Fruit fly (Drosophila melanogaster) whole organism, embryonic: ENCODE data around the gene CG46397.

Experiments
- Blimp-1 ChIP-seq: fragments of 200-800 bp; sonication (Bioruptor generic); optimal IDR thresholded peaks from 3 replicates; lab custom pipeline; 2018; ENCODE audit warnings: missing biosample characterization, missing genetic modification characterization, mild to moderate bottlenecking, moderate library complexity, missing genetic modification reagents
- C15 ChIP-seq: fragments of 200-800 bp; sonication (Bioruptor generic); IDR thresholded peaks from 3 replicates; pipeline ENCODE4 v1.3.6; 2022; ENCODE audit warnings: missing biosample characterization, missing genetic modification characterization
- CG10267 ChIP-seq: fragments of 200-800 bp; sonication (Bioruptor generic); optimal IDR thresholded peaks from 2 replicates; lab custom pipeline; 2018; ENCODE audit warnings: missing biosample characterization, mild to moderate bottlenecking, missing genetic modification characterization, moderate library complexity
- CG12104 ChIP-seq: fragments of 200-800 bp; sonication (Bioruptor generic); optimal IDR thresholded peaks from 3 replicates; lab custom pipeline; 2016; ENCODE audit warnings: missing biosample characterization, missing genetic modification characterization
- CG15073 ChIP-seq: fragments of 200-800 bp; sonication (Bioruptor generic); optimal IDR thresholded peaks from 2 replicates; lab custom pipeline; 2016; ENCODE audit warnings: missing biosample characterization, missing genetic modification characterization
- CG15696 ChIP-seq: fragments of 200-800 bp; sonication (Bioruptor generic); optimal IDR thresholded peaks from 2 replicates; lab custom pipeline; 2019; ENCODE audit warnings: missing biosample characterization, mild to moderate bottlenecking, missing genetic modification characterization, moderate library complexity
- CG2129 ChIP-seq: fragments of 200-800 bp; sonication (Bioruptor generic); IDR thresholded peaks from 2 replicates; pipeline ENCODE4 v1.3.6; 2022; ENCODE audit warnings: missing biosample characterization, missing genetic modification characterization; ENCODE audit not compliant: partially characterized antibody
- CG2889 ChIP-seq: fragments of 200-800 bp; sonication (Bioruptor generic); IDR thresholded peaks from 3 replicates; pipeline ENCODE4 v1.3.6; 2022; ENCODE audit warnings: missing biosample characterization, missing genetic modification characterization
- CG32772 ChIP-seq: fragments of 200-800 bp; sonication (Bioruptor generic); IDR thresholded peaks from 2 replicates; pipeline ENCODE4 v1.3.6; 2022; ENCODE audit warnings: missing biosample characterization, missing genetic modification characterization
- CG34376 ChIP-seq: fragments of 200-800 bp; sonication (Bioruptor generic); optimal IDR thresholded peaks from 2 replicates; lab custom pipeline; 2018; ENCODE audit warnings: missing biosample characterization, mild to moderate bottlenecking, missing genetic modification characterization
- CG3838 ChIP-seq: fragments of 200-800 bp; sonication (Bioruptor generic); optimal IDR thresholded peaks from 3 replicates; lab custom pipeline; 2016; ENCODE audit warnings: missing biosample characterization, missing genetic modification characterization
- CG4282 ChIP-seq: fragments of 200-800 bp; sonication (Bioruptor generic); optimal IDR thresholded peaks from 2 replicates; lab custom pipeline; 2016; ENCODE audit warnings: missing biosample characterization, missing genetic modification characterization
- CG4424 ChIP-seq: fragments of 200-800 bp; sonication (Bioruptor generic); optimal IDR thresholded peaks from 3 replicates; lab custom pipeline; 2016; ENCODE audit warnings: missing biosample characterization, missing genetic modification characterization
- CG4820 ChIP-seq: fragments of 200-800 bp; sonication (Bioruptor generic); optimal IDR thresholded peaks from 3 replicates; lab custom pipeline; 2016; ENCODE audit warnings: missing biosample characterization, missing genetic modification characterization
- CG8281 ChIP-seq: fragments of 200-800 bp; sonication (Bioruptor generic); optimal IDR thresholded peaks from 2 replicates; lab custom pipeline; 2018; ENCODE audit warnings: missing biosample characterization, mild to moderate bottlenecking, missing genetic modification characterization, moderate library complexity
- CG8478 ChIP-seq: fragments of >200 bp; optimal IDR thresholded peaks from 2 replicates; lab custom pipeline; 2018
- CG9437 ChIP-seq: fragments of 200-800 bp; sonication (Bioruptor generic); optimal IDR thresholded peaks from 2 replicates; lab custom pipeline; 2018; ENCODE audit warnings: missing biosample characterization, mild to moderate bottlenecking, missing genetic modification characterization
- CG9727 ChIP-seq: fragments of 200-800 bp; sonication (Bioruptor generic); optimal IDR thresholded peaks from 3 replicates; lab custom pipeline; 2017; ENCODE audit warnings: missing biosample characterization, mild to moderate bottlenecking, missing genetic modification characterization
- Dip2 ChIP-seq: fragments of 200-800 bp; sonication (Bioruptor generic); IDR thresholded peaks from 2 replicates; pipeline ENCODE4 v1.3.6; 2022; ENCODE audit warnings: missing biosample characterization, missing genetic modification characterization
- Dip3 ChIP-seq: fragments of 200-800 bp; sonication (Bioruptor generic); optimal IDR thresholded peaks from 3 replicates; lab custom pipeline; 2016; ENCODE audit warnings: missing biosample characterization, missing genetic modification characterization
- Doc3 ChIP-seq: fragments of 200-800 bp; sonication (Bioruptor generic); IDR thresholded peaks from 3 replicates; pipeline ENCODE4 v1.3.6; 2022; ENCODE audit warnings: missing biosample characterization, missing genetic modification characterization; ENCODE audit not compliant: partially characterized antibody
- Dref ChIP-seq: fragments of 200-800 bp; sonication (Bioruptor generic); IDR thresholded peaks from 2 replicates; pipeline ENCODE4 v1.3.6; 2022; ENCODE audit warnings: missing biosample characterization, missing genetic modification characterization
- Drgx ChIP-seq: fragments of 200-800 bp; sonication (Bioruptor generic); IDR thresholded peaks from 2 replicates; pipeline ENCODE4 v1.3.6; 2022; ENCODE audit warnings: missing biosample characterization, missing genetic modification characterization
- Ets65A ChIP-seq: fragments of 200-800 bp; sonication (Bioruptor generic); peaks from one replicate; lab custom pipeline; 2016; ENCODE audit warnings: missing biosample characterization, missing genetic modification characterization
- Jarid2 ChIP-seq: fragments of 200-800 bp; sonication (Bioruptor generic); optimal IDR thresholded peaks from 3 replicates; lab custom pipeline; 2017; ENCODE audit warnings: mild to moderate bottlenecking, missing biosample characterization, missing genetic modification reagents, missing genetic modification characterization
- Mad ChIP-seq: fragments of 200-800 bp; sonication (Bioruptor generic); optimal IDR thresholded peaks from 2 replicates; lab custom pipeline; 2016; ENCODE audit warnings: missing biosample characterization, missing genetic modification characterization
- Med ChIP-seq: fragments of 200-800 bp; sonication (Bioruptor generic); peaks from one replicate; lab custom pipeline; 2016; ENCODE audit warnings: missing biosample characterization, missing genetic modification characterization, mild to moderate bottlenecking, inconsistent platforms, moderate library complexity
- Meics ChIP-seq: fragments of 200-800 bp; sonication (Bioruptor generic); optimal IDR thresholded peaks from 2 replicates; lab custom pipeline; 2017; ENCODE audit warnings: missing biosample characterization, mild to moderate bottlenecking, missing genetic modification characterization
- Xrp1 ChIP-seq: fragments of 200-800 bp; sonication (Bioruptor generic); IDR thresholded peaks from 2 replicates; pipeline ENCODE4 v1.3.6; 2022; ENCODE audit warnings: missing biosample characterization, missing genetic modification characterization
- aop ChIP-seq: fragments of 200-800 bp; sonication (Bioruptor generic); IDR thresholded peaks from 2 replicates; pipeline ENCODE4 v1.3.6; 2022; ENCODE audit warnings: missing biosample characterization, missing genetic modification characterization
- chinmo ChIP-seq: fragments of 200-800 bp; sonication (Bioruptor generic); IDR thresholded peaks from 4 replicates; pipeline ENCODE4 v1.3.6; 2022; ENCODE audit warnings: missing biosample characterization, missing genetic modification characterization; ENCODE audit not compliant: partially characterized antibody
- dmrt11E ChIP-seq: fragments of 200-800 bp; sonication (Bioruptor generic); optimal IDR thresholded peaks from 3 replicates; lab custom pipeline; 2018; ENCODE audit warnings: missing biosample characterization, mild to moderate bottlenecking, missing genetic modification characterization, moderate library complexity
- dmrt99B ChIP-seq: fragments of 200-800 bp; sonication (Bioruptor generic); optimal IDR thresholded peaks from 2 replicates; lab custom pipeline; 2018; ENCODE audit warnings: missing biosample characterization, mild to moderate bottlenecking, missing genetic modification characterization, moderate library complexity
- exex ChIP-seq: fragments of 200-800 bp; sonication (Bioruptor generic); optimal IDR thresholded peaks from 4 replicates; lab custom pipeline; 2018; ENCODE audit warnings: missing biosample characterization, mild to moderate bottlenecking, missing genetic modification characterization, moderate library complexity
- gce ChIP-seq: fragments of 200-800 bp; sonication (Bioruptor generic); IDR thresholded peaks from 3 replicates; pipeline ENCODE4 v1.3.6; 2022; ENCODE audit warnings: missing biosample characterization, missing genetic modification characterization
- grn ChIP-seq: fragments of 200-800 bp; sonication (Bioruptor generic); optimal IDR thresholded peaks from 3 replicates; lab custom pipeline; 2017; ENCODE audit warnings: missing biosample characterization, missing genetic modification characterization
- her ChIP-seq: fragments of 200-800 bp; sonication (Bioruptor generic); optimal IDR thresholded peaks from 2 replicates; lab custom pipeline; 2016; ENCODE audit warnings: missing biosample characterization, missing genetic modification characterization
- lab ChIP-seq: fragments of 200-800 bp; sonication (Bioruptor generic); optimal IDR thresholded peaks from 3 replicates; lab custom pipeline; 2017; ENCODE audit warnings: missing biosample characterization, missing genetic modification characterization, mild to moderate bottlenecking, moderate library complexity, missing genetic modification reagents
- nerfin-1 ChIP-seq: fragments of 200-800 bp; sonication (Bioruptor generic); optimal IDR thresholded peaks from 3 replicates; lab custom pipeline; 2019; ENCODE audit warnings: missing biosample characterization, mild to moderate bottlenecking, missing genetic modification characterization, moderate library complexity
- nmo ChIP-seq: fragments of 200-800 bp; sonication (Bioruptor generic); optimal IDR thresholded peaks from 2 replicates; lab custom pipeline; 2018; ENCODE audit warnings: missing biosample characterization, mild to moderate bottlenecking, missing genetic modification characterization, moderate library complexity
- phol ChIP-seq: fragments of 200-800 bp; sonication (Bioruptor generic); optimal IDR thresholded peaks from 3 replicates; lab custom pipeline; 2018; ENCODE audit warnings: missing biosample characterization, mild to moderate bottlenecking, missing genetic modification characterization, moderate library complexity
- row ChIP-seq: fragments of 200-800 bp; sonication (Bioruptor generic); IDR thresholded peaks from 3 replicates; pipeline ENCODE4 v1.3.6; 2022; ENCODE audit warnings: missing biosample characterization, missing genetic modification characterization
- sens ChIP-seq: fragments of 200-800 bp; sonication (Bioruptor generic); peaks from one replicate; lab custom pipeline; 2016; ENCODE audit warnings: missing biosample characterization, missing genetic modification characterization
- sens-2 ChIP-seq: fragments of 200-800 bp; sonication (Bioruptor generic); IDR thresholded peaks from 2 replicates; pipeline ENCODE4 v1.3.6; 2022; ENCODE audit warnings: missing biosample characterization, missing genetic modification characterization
- slbo ChIP-seq: fragments of 200-800 bp; sonication (Bioruptor generic); IDR thresholded peaks from 2 replicates; pipeline ENCODE4 v1.3.6; 2022; ENCODE audit warnings: missing biosample characterization, missing genetic modification characterization
- sr ChIP-seq: fragments of 200-800 bp; sonication (Bioruptor generic); IDR thresholded peaks from 3 replicates; pipeline ENCODE4 v1.3.6; 2022; ENCODE audit warnings: missing biosample characterization, missing genetic modification characterization
- vnd ChIP-seq: fragments of 200-800 bp; sonication (Bioruptor generic); IDR thresholded peaks from 3 replicates; pipeline ENCODE4 v1.3.6; 2022; ENCODE audit warnings: missing biosample characterization, missing genetic modification characterization; ENCODE audit not compliant: partially characterized antibody

The CG46397 gene

DNA sequence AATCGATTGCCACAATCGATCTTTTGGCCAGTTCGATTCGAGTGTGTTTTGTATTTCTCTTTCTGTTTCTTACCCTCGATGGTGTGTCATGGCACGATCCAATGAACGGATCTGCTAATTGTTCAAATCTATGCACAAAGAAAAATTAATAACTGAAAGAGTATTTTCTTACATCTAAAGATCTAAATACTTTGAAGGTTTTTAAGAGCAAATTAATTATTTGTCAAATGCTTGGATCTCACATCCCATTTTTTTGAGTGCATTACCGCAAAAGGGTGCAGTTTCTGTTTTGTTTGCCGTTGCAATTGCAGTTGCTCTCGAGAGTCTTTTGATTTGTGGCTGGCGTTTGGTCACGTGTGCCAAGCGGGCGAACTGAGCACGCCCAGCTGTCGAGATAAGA lies 25.1 kb upstream of the CG46397 start:
- TF ChIP-seq Drgx (GFP tag; lab: Robert Waterston, UW) (peak; percentile 54; the same call in 1 of the 2 replicates), Dip2 (GFP tag; lab: Robert Waterston, UW) (no peak), Ets65A (peak; percentile 5)

- peak; percentile 25 for TF ChIP-seq nmo
- TF ChIP-seq CG15696 (tag; lab: Kevin White, UChicago), result peak; percentile 21
- TF ChIP-seq Blimp-1 (GFP tag; lab: Kevin White, UChicago), result peak; percentile 37
- TF ChIP-seq Dip3 (GFP tag; lab: Kevin White, UChicago), result no peak
- no peak for TF ChIP-seq Dref (GFP tag; lab: Robert Waterston, UW)
- TF ChIP-seq Drgx (GFP tag; lab: Robert Waterston, UW), result peak; percentile 50
- TF ChIP-seq CG8478 (lab: Kevin White, UChicago), result no peak
- TF ChIP-seq Xrp1 (GFP tag; lab: Robert Waterston, UW), result 0 out of 2 replicates have a peak, but pooled peaks have one; percentile 16
- TF ChIP-seq row (GFP tag; lab: Robert Waterston, UW), result 0 out of 3 replicates have a peak, but pooled peaks have one; percentile 7
- peak; percentile 12 for TF ChIP-seq CG9727
- peak; percentile 10 for TF ChIP-seq phol (tag; lab: Kevin White, UChicago)
- TF ChIP-seq, all 482 proteins: peak for 8
Observed at dm6 chr2L:8923405-8923804, 23.7 kb upstream of the CG46397 start.

dm6 chr2L:8931176-8931575 lies 15.9 kb upstream of the CG46397 start:
- TF ChIP-seq CG4424 (GFP tag; lab: Kevin White, UChicago) (no peak), sr (GFP tag; lab: Robert Waterston, UW) (0 out of 3 replicates have a peak, but pooled peaks have one; percentile 41), nerfin-1 (tag; lab: Kevin White, UChicago) (no peak), dmrt11E (tag; lab: Kevin White, UChicago) (no peak), chinmo (GFP tag; lab: Robert Waterston, UW) (no peak), CG9437 (GFP tag; lab: Kevin White, UChicago) (peak; percentile 78), Meics (GFP tag; lab: Kevin White, UChicago) (peak; percentile 75), CG4282 (GFP tag; lab: Kevin White, UChicago) (no peak), phol (tag; lab: Kevin White, UChicago) (no peak), CG3838 (GFP tag; lab: Kevin White, UChicago) (no peak), her (GFP tag; lab: Kevin White, UChicago) (no peak), aop (GFP tag; lab: Robert Waterston, UW) (no peak), C15 (GFP tag; lab: Robert Waterston, UW) (no peak), sens-2 (GFP tag; lab: Robert Waterston, UW) (no peak), sens (GFP tag; lab: Kevin White, UChicago) (peak; percentile 9), Mad (no peak), CG10267 (no peak), CG4820 (GFP tag; lab: Kevin White, UChicago) (no peak)

DNA sequence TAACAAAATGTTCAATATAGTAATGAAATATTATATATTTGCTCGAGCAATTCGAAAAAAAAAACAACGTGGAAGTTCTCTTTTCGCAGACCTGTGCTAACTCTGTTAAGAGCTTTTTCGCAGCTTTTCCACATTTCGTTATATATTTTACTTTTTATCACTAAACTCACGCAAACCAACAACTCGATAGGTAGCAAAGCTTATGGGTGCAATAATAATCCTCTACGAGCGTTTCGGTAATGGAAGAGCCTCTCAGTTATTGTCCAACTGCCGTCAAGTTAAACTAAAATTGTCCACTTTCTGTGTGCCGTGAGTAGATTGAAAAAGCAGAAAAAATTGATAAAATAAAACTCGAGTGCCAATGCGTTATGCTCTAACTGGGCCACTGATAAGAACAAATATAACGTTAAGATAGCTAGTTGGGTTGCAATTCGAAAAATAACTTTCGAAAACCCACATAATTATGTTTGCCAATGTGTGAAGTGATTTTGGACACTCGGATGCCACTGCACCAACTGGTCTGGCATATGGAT lies 13.3 kb upstream of the CG46397 start, which contains the start of gene Tsp29Fa:
TSS of gene Tsp29Fa (plus strand) at position 253 of the 533 bp plus-strand sequence.
- TF ChIP-seq dmrt99B (tag; lab: Kevin White, UChicago), result no peak
- no peak for TF ChIP-seq slbo (GFP tag; lab: Robert Waterston, UW)
- TF ChIP-seq grn (GFP tag; lab: Kevin White, UChicago), result peak; percentile 80
- TF ChIP-seq CG15073 (GFP tag; lab: Kevin White, UChicago), result no peak
- TF ChIP-seq Med (GFP tag; lab: Kevin White, UChicago), result peak; percentile 9
- no peak for TF ChIP-seq gce
- TF ChIP-seq CG2889, result no peak
- peak; percentile 64 for TF ChIP-seq exex
- peak; percentile 71 for TF ChIP-seq CG34376
- no peak for TF ChIP-seq CG32772 (GFP tag; lab: Robert Waterston, UW)
- no peak for TF ChIP-seq CG12104 (GFP tag; lab: Kevin White, UChicago)
- TF ChIP-seq vnd (GFP tag; lab: Robert Waterston, UW), result 0 out of 3 replicates have a peak, but pooled peaks have one; percentile 33
- TF ChIP-seq CG8281 (tag; lab: Kevin White, UChicago), result peak; percentile 23
- TF ChIP-seq lab (GFP tag; lab: Kevin White, UChicago), result peak; percentile 0
- peak; percentile 17 for TF ChIP-seq Jarid2
- no peak for TF ChIP-seq CG2129 (GFP tag; lab: Robert Waterston, UW)
- no peak for TF ChIP-seq Doc3 (GFP tag; lab: Robert Waterston, UW)
